Fruit fly (Drosophila melanogaster): ENCODE data around the gene Top2.

Top2 gene

DNA sequence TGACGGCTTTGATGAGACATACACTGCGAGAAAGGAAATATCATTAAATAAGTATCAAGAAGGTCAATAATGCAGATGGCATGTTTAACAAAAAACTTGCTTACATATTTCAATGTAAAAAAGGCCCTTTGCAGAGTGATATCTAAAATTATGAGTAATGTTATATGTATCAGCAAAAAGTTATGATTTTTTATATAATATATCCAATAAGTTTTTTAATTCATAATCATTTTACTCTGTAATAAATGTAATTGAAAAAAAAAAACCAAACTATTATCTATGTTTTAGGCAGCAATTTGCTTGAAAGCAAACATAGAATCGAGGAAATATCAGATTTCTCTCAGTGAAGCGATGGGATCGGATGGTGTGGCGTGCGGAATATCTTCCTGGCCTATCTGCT lies 16.5 kb upstream of the Top2 start (continued):
- TF ChIP-seq vnd (GFP tag; IDR thresholded peaks at IDR 0.05; ENCODE audit: partially characterized antibody) (no peak), Dll (GFP tag; IDR thresholded peaks at IDR 0.05; ENCODE audit: partially characterized antibody) (no peak), pnt (GFP tag; optimal IDR thresholded peaks at IDR 0.05) (no peak), CG2678 (tag; optimal IDR thresholded peaks at IDR 0.05) (no peak), exex (tag; optimal IDR thresholded peaks at IDR 0.05) (no peak), CG14965 (GFP tag; optimal IDR thresholded peaks at IDR 0.05; ENCODE audit: borderline replicate concordance) (no peak), CG2712 (tag; optimal IDR thresholded peaks at IDR 0.05) (peak; percentile 43), CG13624 (GFP tag; optimal IDR thresholded peaks at IDR 0.05) (no peak), CG30431 (GFP tag; optimal IDR thresholded peaks at IDR 0.05) (no peak), Doc2 (GFP tag; IDR thresholded peaks at IDR 0.05) (no peak), lola (GFP tag; optimal IDR thresholded peaks at IDR 0.05) (peak in 1 of 3 experiments; percentile 48), CG7271 (tag; optimal IDR thresholded peaks at IDR 0.05) (no peak), CG14710 (tag; optimal IDR thresholded peaks at IDR 0.05) (peak; percentile 37), repo (GFP tag; optimal IDR thresholded peaks at IDR 0.05) (no peak), CG33213 (GFP tag; optimal IDR thresholded peaks at IDR 0.05) (no peak), D19B (GFP tag; optimal IDR thresholded peaks at IDR 0.05) (no peak), Lhr (GFP tag; optimal IDR thresholded peaks at IDR 0.05) (no peak), CG8924 (tag; optimal IDR thresholded peaks at IDR 0.05) (no peak), PHDP (tag; optimal IDR thresholded peaks at IDR 0.05) (no peak), Dp (GFP tag; optimal IDR thresholded peaks at IDR 0.05) (no peak), TFAM (GFP tag; optimal IDR thresholded peaks at IDR 0.05) (no peak), CG11696 (GFP tag; IDR thresholded peaks at IDR 0.05) (no peak), onecut (GFP tag; IDR thresholded peaks at IDR 0.05) (no peak), Nf-YA (GFP tag; IDR thresholded peaks at IDR 0.05) (no peak), CG10654 (GFP tag; optimal IDR thresholded peaks at IDR 0.05) (no peak), Side (GFP tag; optimal IDR thresholded peaks at IDR 0.05) (no peak), NK7.1 (GFP tag; optimal IDR thresholded peaks at IDR 0.05) (no peak), Xrp1 (GFP tag; IDR thresholded peaks at IDR 0.05) (no peak), CG4730 (GFP tag; IDR thresholded peaks at IDR 0.05) (no peak), CG31365 (tag; optimal IDR thresholded peaks at IDR 0.05) (no peak), bigmax (GFP tag; optimal IDR thresholded peaks at IDR 0.05) (no peak), da (GFP tag; optimal IDR thresholded peaks at IDR 0.05) (no peak), dm (GFP tag; optimal IDR thresholded peaks at IDR 0.05) (no peak), CG8281 (tag; optimal IDR thresholded peaks at IDR 0.05) (no peak), Sox100B (GFP tag; optimal IDR thresholded peaks at IDR 0.05) (no peak), wek (GFP tag; optimal IDR thresholded peaks at IDR 0.05) (no peak), CG1024 (GFP tag; IDR thresholded peaks at IDR 0.05) (no peak), zen2 (GFP tag; IDR thresholded peaks at IDR 0.05; ENCODE audit: partially characterized antibody) (no peak), unc-4 (GFP tag; IDR thresholded peaks at IDR 0.05; ENCODE audit: partially characterized antibody) (no peak), Ssrp (tag; optimal IDR thresholded peaks at IDR 0.05) (peak; percentile 2), corto (GFP tag; optimal IDR thresholded peaks at IDR 0.05) (no peak), dmrt11E (tag; optimal IDR thresholded peaks at IDR 0.05) (peak; percentile 44), CG13123 (GFP tag; optimal IDR thresholded peaks at IDR 0.05) (no peak), CG32772 (GFP tag; IDR thresholded peaks at IDR 0.05) (no peak), CG18619 (GFP tag; optimal IDR thresholded peaks at IDR 0.05) (no peak), dan (GFP tag; IDR thresholded peaks at IDR 0.05) (no peak), luna (GFP tag; optimal IDR thresholded peaks at IDR 0.05) (no peak), gro (GFP tag; optimal IDR thresholded peaks at IDR 0.05) (no peak), CG11504 (tag; optimal IDR thresholded peaks at IDR 0.05) (peak; percentile 54), lilli (GFP tag; optimal IDR thresholded peaks at IDR 0.05) (no peak), CG18599 (GFP tag; optimal IDR thresholded peaks at IDR 0.05) (no peak)

Data from whole organism, embryonic.